Worm (Caenorhabditis elegans) whole organism, L3 larva: Measurements from ENCODE around the gene C25E10.17.

ENCODE experiments used
- ZK546.5 ChIP-seq: sonication (generic microtip); optimal IDR thresholded peaks from 2 replicates; lab custom pipeline; 2017; ENCODE audit warnings: missing biosample characterization, missing genetic modification characterization
- aly-2 ChIP-seq: fragments of 150-350 bp; optimal IDR thresholded peaks from 2 replicates; lab custom pipeline; 2014; ENCODE audit warnings: missing biosample characterization, missing genetic modification characterization
- ceh-9 ChIP-seq: sonication (generic microtip); optimal IDR thresholded peaks from 2 replicates; lab custom pipeline; 2018; ENCODE audit warnings: missing biosample characterization, missing genetic modification characterization
- elt-2 ChIP-seq: sonication (generic microtip); optimal IDR thresholded peaks from 2 replicates; lab custom pipeline; 2016; ENCODE audit warnings: missing genetic modification reagents, mild to moderate bottlenecking, missing genetic modification characterization, missing compliant biosample characterization
- elt-3 ChIP-seq, 3 experiments: fragments of 150-350 bp in 1 of 3; sonication (generic microtip) in 2 of 3; optimal IDR thresholded peaks; 2 replicates in 2 of 3; 4 replicates in 1 of 3; lab custom pipeline; 2014 to 2017; ENCODE audit warnings: missing biosample characterization in 3 of 3, missing genetic modification characterization in 3 of 3
- jun-1 ChIP-seq: fragments of 150-350 bp; optimal IDR thresholded peaks from 2 replicates; lab custom pipeline; 2014; ENCODE audit warnings: missing biosample characterization, missing genetic modification reagents, missing genetic modification characterization
- lin-39 ChIP-seq: fragments of 150-350 bp; optimal IDR thresholded peaks from 2 replicates; lab custom pipeline; 2018; ENCODE audit warnings: missing biosample characterization, missing genetic modification reagents, missing genetic modification characterization
- nhr-237 ChIP-seq: fragments of 150-350 bp; optimal IDR thresholded peaks from 2 replicates; lab custom pipeline; 2014; ENCODE audit warnings: missing biosample characterization, missing genetic modification characterization
- nhr-28 ChIP-seq: fragments of 150-350 bp; optimal IDR thresholded peaks from 2 replicates; lab custom pipeline; 2014; ENCODE audit warnings: missing biosample characterization, missing genetic modification characterization
- nhr-77 ChIP-seq: fragments of 150-350 bp; optimal IDR thresholded peaks from 2 replicates; lab custom pipeline; 2014; ENCODE audit warnings: missing biosample characterization, missing genetic modification characterization

DNA sequence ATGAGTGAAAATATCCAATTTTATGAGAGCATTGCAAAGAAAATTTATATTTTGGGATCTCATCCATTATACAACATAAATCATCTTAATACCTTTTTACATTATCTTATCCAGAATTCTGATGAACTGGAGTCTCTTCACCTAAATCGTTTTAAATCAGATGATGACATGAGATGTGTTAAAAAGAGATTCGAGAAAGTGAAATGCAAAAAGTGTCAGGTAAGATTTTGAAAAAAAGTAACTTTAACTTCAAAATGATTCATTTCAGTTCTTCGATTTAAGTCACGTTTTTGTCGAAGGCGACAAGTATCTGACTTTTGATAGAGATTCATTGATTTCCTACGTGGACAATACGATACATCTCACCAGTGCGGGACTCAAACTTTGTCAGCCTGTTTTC is 28.5 kb downstream of the C25E10.17 start:
- TF ChIP-seq elt-2 (no peak), lin-39 (tag; lab: Kevin White, UChicago) (no peak), ZK546.5 (tag; lab: Kevin White, UChicago) (no peak), nhr-237 (tag; lab: Kevin White, UChicago) (no peak), nhr-28 (no peak), elt-3 (tag; optimal IDR thresholded peaks at IDR 0.05; lab: Kevin White, UChicago) (no peak), ceh-9 (tag; lab: Kevin White, UChicago) (no peak), jun-1 (tag; lab: Kevin White, UChicago) (no peak), nhr-77 (no peak), aly-2 (tag; lab: Kevin White, UChicago) (no peak)
